Worm (Caenorhabditis elegans): ENCODE measurements around the gene Y116F11A.1.

The Y116F11A.1 gene

DNA sequence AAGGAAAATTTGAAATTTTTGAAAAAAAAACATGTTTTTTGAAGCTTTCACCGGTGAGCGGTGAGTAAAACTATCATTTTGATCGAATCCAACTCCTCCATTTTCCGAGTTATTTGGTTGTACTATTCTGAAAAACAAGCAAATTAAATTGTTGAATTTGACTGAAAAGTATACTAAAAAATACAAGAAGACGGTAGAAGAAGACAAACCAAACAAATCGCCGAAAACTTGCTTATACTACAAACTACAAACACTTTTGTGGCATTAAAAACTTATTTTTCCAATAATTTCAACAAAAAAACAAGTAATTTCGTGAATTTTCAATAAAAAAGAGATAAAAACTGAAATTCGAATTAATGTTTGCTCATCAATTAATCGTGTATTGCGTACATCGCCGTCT lies 48.2 kb downstream of the Y116F11A.1 start, which contains the start of gene fbxa-194:
Gene fbxa-194 (minus strand): TSS at position 101 of the 400 bp plus-strand sequence.
- TF ChIP-seq ZK546.5 (tag; optimal IDR thresholded peaks at IDR 0.05) (no peak), daf-12 (tag; optimal IDR thresholded peaks at IDR 0.05) (no peak)

DNA sequence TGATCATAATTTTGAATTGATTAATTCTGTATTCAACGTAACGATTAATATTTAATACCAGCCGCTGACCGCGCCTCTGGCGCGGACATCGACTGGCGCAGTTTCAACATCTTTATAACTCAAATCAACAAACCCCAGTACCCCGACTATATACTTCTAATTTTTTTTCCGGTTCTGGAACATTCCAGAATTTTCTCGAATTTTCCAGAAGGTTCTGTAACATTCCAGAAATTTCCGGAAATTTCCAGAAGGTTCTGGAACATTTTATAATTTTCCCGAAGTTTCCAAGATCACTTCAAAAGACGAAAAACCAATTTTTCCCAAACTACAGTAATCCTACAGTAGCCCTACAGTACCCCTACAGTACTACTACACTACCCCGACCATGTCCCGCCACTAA lies 48.8 kb downstream of the Y116F11A.1 start:
- TF ChIP-seq ctbp-1 (GFP tag; IDR thresholded peaks at IDR 0.05) (no peak), fos-1 (tag; optimal IDR thresholded peaks at IDR 0.05) (no peak), zag-1 (tag; optimal IDR thresholded peaks at IDR 0.05) (no peak), lin-15B (tag; optimal IDR thresholded peaks at IDR 0.05) (no peak), php-3 (GFP tag; IDR thresholded peaks at IDR 0.05) (no peak), mxl-3 (GFP tag; optimal IDR thresholded peaks at IDR 0.05) (no peak), ZK546.5 (tag; optimal IDR thresholded peaks at IDR 0.05) (no peak), egl-27 (tag; optimal IDR thresholded peaks at IDR 0.05) (no peak), vab-7 (GFP tag; IDR thresholded peaks at IDR 0.05) (no peak), ces-1 (GFP tag; optimal IDR thresholded peaks at IDR 0.05) (no peak), lin-13 (GFP tag; optimal IDR thresholded peaks at IDR 0.05) (no peak), lin-29 (GFP tag; IDR thresholded peaks at IDR 0.05) (no peak), daf-12 (tag; optimal IDR thresholded peaks at IDR 0.05) (no peak)

Data from whole organism, L4 larva.